Worm (Caenorhabditis elegans): ENCODE data around the gene C16C8.12.

The C16C8.12 gene

ce11 chrII:3416528-3416927 lies 36.0 kb upstream of the C16C8.12 start, which contains the start of gene nep-6:
Gene nep-6, plus strand, starts transcription at chrII:3416828.
- TF ChIP-seq F39B2.1 (GFP tag; IDR thresholded peaks at IDR 0.05), result no peak

- no peak for TF ChIP-seq tlf-1 (GFP tag; optimal IDR thresholded peaks at IDR 0.05)
- TF ChIP-seq hmg-1.2 (GFP tag; IDR thresholded peaks at IDR 0.05), result peak; percentile 34; the same call in 1 of the 2 replicates
Measured at ce11 chrII:3422938-3423337, 29.6 kb upstream of the C16C8.12 start.

- TF ChIP-seq ztf-3 (GFP tag; optimal IDR thresholded peaks at IDR 0.05) (no peak), F52B5.7 (tag; optimal IDR thresholded peaks at IDR 0.05) (no peak), ztf-26 (tag; optimal IDR thresholded peaks at IDR 0.05) (no peak)
Measured at ce11 chrII:3425433-3425832, 27.1 kb upstream of the C16C8.12 start, which contains the start of gene nep-11. Gene nep-11, minus strand, starts transcription at chrII:3425533.

- TF ChIP-seq attf-5 (GFP tag; optimal IDR thresholded peaks at IDR 0.05) (peak; percentile 34), egrh-3 (GFP tag; IDR thresholded peaks at IDR 0.05) (peak; percentile 57), cebp-1 (GFP tag; IDR thresholded peaks at IDR 0.05) (no peak), cebp-1 (tag; optimal IDR thresholded peaks at IDR 0.05) (peak; percentile 29), nhr-179 (tag; optimal IDR thresholded peaks at IDR 0.05) (no peak), hmg-1.2 (GFP tag; IDR thresholded peaks at IDR 0.05) (peak; percentile 55; the same call in 1 of the 2 replicates), unc-62 (GFP tag; optimal IDR thresholded peaks at IDR 0.05) (no peak), mcd-1 (GFP tag; IDR thresholded peaks at IDR 0.05) (peak; percentile 40; the same call in 1 of the 2 replicates), zfh-2 (GFP tag; conservative IDR thresholded peaks at IDR 0.05) (peak; percentile 92), ceh-27 (GFP tag; optimal IDR thresholded peaks at IDR 0.05) (peak; percentile 56)
Measured at ce11 chrII:3428158-3428704, 24.3 kb upstream of the C16C8.12 start.

- TF ChIP-seq athp-1 (tag; optimal IDR thresholded peaks at IDR 0.05) (no peak), B0019.2 (GFP tag; conservative IDR thresholded peaks at IDR 0.05) (no peak), ztf-18 (tag; optimal IDR thresholded peaks at IDR 0.05) (no peak), K12H6.12 (tag; optimal IDR thresholded peaks at IDR 0.05) (no peak), zim-3 (tag; optimal IDR thresholded peaks at IDR 0.05) (no peak), dpl-1 (GFP tag; optimal IDR thresholded peaks at IDR 0.05) (no peak), F10E7.11 (tag; optimal IDR thresholded peaks at IDR 0.05) (no peak), ets-4 (GFP tag; optimal IDR thresholded peaks at IDR 0.05) (no peak), madf-6 (GFP tag; IDR thresholded peaks at IDR 0.05) (no peak), cebp-1 (GFP tag; IDR thresholded peaks at IDR 0.05) (no peak), cebp-1 (tag; optimal IDR thresholded peaks at IDR 0.05) (no peak), K11D2.4 (GFP tag; IDR thresholded peaks at IDR 0.05) (no peak), hrde-1 (tag; optimal IDR thresholded peaks at IDR 0.05; ENCODE audit: borderline replicate concordance) (no peak), lir-1 (GFP tag; conservative IDR thresholded peaks at IDR 0.05) (no peak), attf-6 (GFP tag; IDR thresholded peaks at IDR 0.05) (no peak)
Measured at ce11 chrII:3429400-3429799, 23.1 kb upstream of the C16C8.12 start, which contains the start of gene C16C8.18. Gene C16C8.18, plus strand, starts transcription at chrII:3429700.

ce11 chrII:3434893-3435503 lies 17.5 kb upstream of the C16C8.12 start:
- no peak for TF ChIP-seq snpc-4 (GFP tag; optimal IDR thresholded peaks at IDR 0.05)
- peak; percentile 3 to 75 (median 58) for TF ChIP-seq snpc-4 (tag; optimal IDR thresholded peaks at IDR 0.05)
- TF ChIP-seq ztf-18 (tag; optimal IDR thresholded peaks at IDR 0.05), result no peak
- no peak for TF ChIP-seq F39B2.1 (GFP tag; IDR thresholded peaks at IDR 0.05)
- TF ChIP-seq ccch-3 (GFP tag; optimal IDR thresholded peaks at IDR 0.05), result no peak
- no peak for TF ChIP-seq ceh-100 (GFP tag; IDR thresholded peaks at IDR 0.05)
- 0 out of 2 replicates have a peak, but pooled peaks have one; percentile 16 for TF ChIP-seq dox-1 (GFP tag; IDR thresholded peaks at IDR 0.05)
- no peak for TF ChIP-seq rpc-1 (optimal IDR thresholded peaks at IDR 0.05)
- TF ChIP-seq rpc-1 (tag; optimal IDR thresholded peaks at IDR 0.05), result no peak
- TF ChIP-seq nhr-80 (tag; optimal IDR thresholded peaks at IDR 0.05), result peak; percentile 30
- TF ChIP-seq athp-1 (tag; optimal IDR thresholded peaks at IDR 0.05), result no peak
- TF ChIP-seq Y95B8A.8 (GFP tag; IDR thresholded peaks at IDR 0.05), result no peak
- no peak for TF ChIP-seq lsl-1 (GFP tag; optimal IDR thresholded peaks at IDR 0.05)
- peak; percentile 17 for TF ChIP-seq ets-4 (GFP tag; optimal IDR thresholded peaks at IDR 0.05)
- no peak for TF ChIP-seq lin-54 (GFP tag; optimal IDR thresholded peaks at IDR 0.05)
- TF ChIP-seq tlf-1 (GFP tag; optimal IDR thresholded peaks at IDR 0.05), result no peak
